Worm (Caenorhabditis elegans) whole organism, midembryonic: ENCODE results near the gene fbxa-12.
"Not testable (repeated sequence)": the region's sequence is repeated elsewhere in the genome, so short reads cannot be mapped to it uniquely, and the experiment has no call there.

Experiments
- T22C8.4 ChIP-seq: fragments of 200-800 bp; sonication (Bioruptor generic); IDR thresholded peaks from 2 replicates; pipeline ENCODE4 v1.3.6; 2022; ENCODE audit warnings: missing genetic modification characterization, missing compliant biosample characterization
- cog-1 ChIP-seq: sonication (generic microtip); optimal IDR thresholded peaks from 2 replicates; lab custom pipeline; 2016; ENCODE audit warnings: missing genetic modification characterization, missing compliant biosample characterization
- flt-1 ChIP-seq: fragments of 200-800 bp; sonication (Bioruptor generic); IDR thresholded peaks from 2 replicates; pipeline ENCODE4 v1.3.6; 2022; ENCODE audit warnings: missing genetic modification characterization, missing compliant biosample characterization
- klf-2 ChIP-seq: fragments of 200-800 bp; sonication (Bioruptor generic); conservative IDR thresholded peaks from 2 replicates; pipeline ENCODE4 v1.3.6; 2022; ENCODE audit warnings: missing genetic modification reagents, missing genetic modification characterization, missing compliant biosample characterization
- med-1 ChIP-seq: sonication (generic microtip); optimal IDR thresholded peaks from 2 replicates; lab custom pipeline; 2017; ENCODE audit warnings: missing genetic modification characterization, mild to moderate bottlenecking, missing compliant biosample characterization, antibody characterized with exemption, missing genetic modification reagents; ENCODE audit not compliant: insufficient read depth
- ref-1 ChIP-seq: fragments of 200-800 bp; sonication (Bioruptor generic); conservative IDR thresholded peaks from 2 replicates; pipeline ENCODE4 v1.3.6; 2022; ENCODE audit warnings: missing genetic modification reagents, missing genetic modification characterization, missing compliant biosample characterization
- tab-1 ChIP-seq: fragments of 200-800 bp; sonication (Bioruptor generic); IDR thresholded peaks from 2 replicates; pipeline ENCODE4 v1.3.6; 2022; ENCODE audit warnings: missing genetic modification characterization, missing compliant biosample characterization
- ztf-23 ChIP-seq: fragments of 200-800 bp; sonication (Bioruptor generic); IDR thresholded peaks from 2 replicates; pipeline ENCODE4 v1.3.6; 2022; ENCODE audit warnings: missing genetic modification reagents, missing genetic modification characterization, missing compliant biosample characterization
- ztf-29 ChIP-seq: fragments of 200-800 bp; sonication (Bioruptor generic); IDR thresholded peaks from 2 replicates; pipeline ENCODE4 v1.3.6; 2022; ENCODE audit warnings: missing genetic modification reagents, missing genetic modification characterization, missing compliant biosample characterization

The fbxa-12 gene

DNA sequence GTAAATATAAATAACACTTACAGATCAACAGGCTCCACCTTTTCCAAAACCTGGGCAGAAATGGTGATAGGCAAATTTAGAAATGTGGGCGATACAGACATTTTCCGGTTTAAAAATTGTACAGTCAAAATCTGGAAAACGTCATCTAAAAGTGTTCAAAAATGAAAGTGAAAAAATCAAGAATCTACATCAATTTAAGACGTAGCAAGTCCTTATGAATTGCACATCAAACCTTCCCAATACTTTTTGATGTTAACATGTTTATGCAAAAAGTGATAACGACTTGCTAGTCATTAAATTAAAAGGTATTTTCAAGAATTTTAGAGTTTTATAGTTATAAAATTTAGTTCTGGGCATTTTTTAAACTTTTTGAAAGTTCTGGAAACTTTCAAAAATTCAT, 31.8 kb downstream of the fbxa-12 start, which contains the start of gene fbxa-7:
TSS of gene fbxa-7 (minus strand) at position 101 of the 400 bp plus-strand sequence.
- TF ChIP-seq cog-1 (tag; lab: Kevin White, UChicago), result no peak
- no peak for TF ChIP-seq ztf-23 (GFP tag; lab: Robert Waterston, UW)
- TF ChIP-seq T22C8.4 (GFP tag; lab: Robert Waterston, UW), result no peak
- no peak for TF ChIP-seq flt-1 (GFP tag; lab: Robert Waterston, UW)
- no peak for TF ChIP-seq ref-1 (GFP tag; lab: Robert Waterston, UW)
- TF ChIP-seq ztf-29 (GFP tag; lab: Robert Waterston, UW), result no peak
- TF ChIP-seq med-1 (GFP tag; lab: Kevin White, UChicago), result no peak
- TF ChIP-seq klf-2 (GFP tag; lab: Robert Waterston, UW), result no peak
- no peak for TF ChIP-seq tab-1 (GFP tag; lab: Robert Waterston, UW)

DNA sequence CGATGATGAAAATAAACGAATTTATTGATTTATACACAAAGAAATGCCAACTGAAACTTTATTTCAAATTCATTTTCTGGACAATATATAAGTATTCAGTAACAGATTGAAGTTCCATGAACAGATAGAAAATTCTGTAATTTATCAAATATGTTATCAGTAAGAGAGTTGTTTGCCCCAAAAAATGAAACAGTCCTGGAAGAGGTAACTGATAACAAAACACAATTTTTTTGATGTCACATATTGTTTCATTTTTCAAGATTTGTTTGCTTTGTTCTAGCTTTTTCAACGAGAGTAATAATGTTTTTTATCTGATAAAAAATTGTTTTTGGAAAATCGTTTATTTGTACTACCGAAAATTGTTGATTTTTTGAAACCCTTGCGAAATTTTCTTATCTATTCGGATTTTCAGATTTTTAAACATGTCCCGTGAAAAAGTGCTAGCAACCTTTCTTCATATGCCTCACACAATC, 33.6 kb downstream of the fbxa-12 start, which contains the start of gene fbxa-73:
TSS of gene fbxa-73 (plus strand) at position 423 of the 473 bp plus-strand sequence.
- TF ChIP-seq med-1 (GFP tag; lab: Kevin White, UChicago) (no peak), T22C8.4 (GFP tag; lab: Robert Waterston, UW) (no peak), tab-1 (GFP tag; lab: Robert Waterston, UW) (no peak), ref-1 (GFP tag; lab: Robert Waterston, UW) (no peak), ztf-23 (GFP tag; lab: Robert Waterston, UW) (no peak), klf-2 (GFP tag; lab: Robert Waterston, UW) (no peak), flt-1 (GFP tag; lab: Robert Waterston, UW) (no peak), cog-1 (tag; lab: Kevin White, UChicago) (no peak), ztf-29 (GFP tag; lab: Robert Waterston, UW) (no peak)

DNA sequence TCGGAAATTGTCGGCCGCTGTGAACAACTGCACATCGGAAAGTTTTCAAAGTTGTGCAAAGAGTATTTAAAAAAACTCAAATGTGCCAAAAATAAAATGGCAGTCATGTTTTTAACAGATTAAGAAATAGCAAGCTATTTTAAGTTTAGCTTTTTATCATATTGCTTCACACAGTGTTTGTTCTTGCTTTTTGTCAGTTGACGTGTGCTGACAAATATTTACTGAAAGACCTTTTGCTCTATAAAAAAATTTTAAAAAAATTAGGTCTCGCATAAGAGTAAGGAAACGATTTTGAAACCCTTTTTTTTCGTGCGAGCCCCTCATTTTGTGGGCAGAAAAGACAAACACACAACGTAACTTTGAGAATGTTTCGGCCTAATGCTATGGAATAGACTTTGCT, 36.0 kb downstream of the fbxa-12 start, which contains the start of gene fbxa-71:
TSS of gene fbxa-71 (plus strand) at position 301 of the 400 bp plus-strand sequence.
- no peak for TF ChIP-seq ztf-23 (GFP tag; lab: Robert Waterston, UW)
- TF ChIP-seq ztf-29 (GFP tag; lab: Robert Waterston, UW), result no peak
- no peak for TF ChIP-seq tab-1 (GFP tag; lab: Robert Waterston, UW)
- TF ChIP-seq flt-1 (GFP tag; lab: Robert Waterston, UW), result no peak
- TF ChIP-seq klf-2 (GFP tag; lab: Robert Waterston, UW), result no peak
- TF ChIP-seq T22C8.4 (GFP tag; lab: Robert Waterston, UW), result no peak
- no peak for TF ChIP-seq cog-1 (tag; lab: Kevin White, UChicago)
- TF ChIP-seq med-1 (GFP tag; lab: Kevin White, UChicago), result no peak
- no peak for TF ChIP-seq ref-1 (GFP tag; lab: Robert Waterston, UW)

DNA sequence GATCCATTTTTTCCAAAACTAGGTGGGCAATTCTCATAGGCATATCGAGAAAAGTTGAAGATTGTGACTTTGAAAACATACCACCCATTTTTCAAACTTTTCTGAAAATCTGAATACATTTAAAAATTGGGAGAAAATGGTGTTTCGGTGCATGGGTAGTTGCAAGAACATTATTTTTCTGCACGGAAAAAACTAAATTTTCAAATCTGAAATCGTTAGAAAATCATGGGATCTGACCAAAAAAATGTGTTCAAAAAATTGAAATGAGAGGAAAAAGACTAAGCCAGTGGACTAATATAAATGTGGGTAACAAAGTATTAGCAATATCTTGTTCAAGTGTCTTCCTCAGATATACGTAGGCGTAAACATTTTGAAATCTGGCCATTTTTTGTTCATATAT, 39.4 kb downstream of the fbxa-12 start, which contains the start of gene fbxa-43:
TSS of gene fbxa-43 (minus strand) at position 101 of the 400 bp plus-strand sequence.
- TF ChIP-seq ref-1 (GFP tag; lab: Robert Waterston, UW) (no peak), klf-2 (GFP tag; lab: Robert Waterston, UW) (no peak), ztf-23 (GFP tag; lab: Robert Waterston, UW) (no peak), ztf-29 (GFP tag; lab: Robert Waterston, UW) (no peak), cog-1 (tag; lab: Kevin White, UChicago) (no peak), flt-1 (GFP tag; lab: Robert Waterston, UW) (no peak), T22C8.4 (GFP tag; lab: Robert Waterston, UW) (no peak), med-1 (GFP tag; lab: Kevin White, UChicago) (no peak)

DNA sequence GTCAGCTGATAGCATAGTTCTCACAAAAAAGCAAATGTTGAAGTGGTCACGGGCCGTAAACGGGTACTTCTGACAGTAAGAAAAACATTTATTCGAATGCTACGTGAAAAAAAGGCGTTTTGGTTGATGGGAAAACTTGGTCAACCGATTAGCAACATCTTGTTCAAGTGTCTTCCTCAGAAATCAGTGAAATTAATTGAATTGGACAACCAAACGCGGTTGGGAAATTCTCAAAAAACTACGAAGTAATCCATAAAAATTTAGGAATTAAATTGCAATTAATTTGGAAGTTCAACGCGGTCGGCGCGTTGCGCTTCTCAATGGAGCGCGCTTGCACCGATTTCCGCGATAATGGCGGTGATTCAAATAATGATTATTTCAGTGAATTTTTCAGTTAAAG, 39.8 kb downstream of the fbxa-12 start:
- TF ChIP-seq T22C8.4 (GFP tag; lab: Robert Waterston, UW) (no peak), tab-1 (GFP tag; lab: Robert Waterston, UW) (no peak), flt-1 (GFP tag; lab: Robert Waterston, UW) (no peak), ref-1 (GFP tag; lab: Robert Waterston, UW) (no peak), cog-1 (tag; lab: Kevin White, UChicago) (no peak), klf-2 (GFP tag; lab: Robert Waterston, UW) (no peak), ztf-29 (GFP tag; lab: Robert Waterston, UW) (no peak), ztf-23 (GFP tag; lab: Robert Waterston, UW) (no peak), med-1 (GFP tag; lab: Kevin White, UChicago) (no peak)

DNA sequence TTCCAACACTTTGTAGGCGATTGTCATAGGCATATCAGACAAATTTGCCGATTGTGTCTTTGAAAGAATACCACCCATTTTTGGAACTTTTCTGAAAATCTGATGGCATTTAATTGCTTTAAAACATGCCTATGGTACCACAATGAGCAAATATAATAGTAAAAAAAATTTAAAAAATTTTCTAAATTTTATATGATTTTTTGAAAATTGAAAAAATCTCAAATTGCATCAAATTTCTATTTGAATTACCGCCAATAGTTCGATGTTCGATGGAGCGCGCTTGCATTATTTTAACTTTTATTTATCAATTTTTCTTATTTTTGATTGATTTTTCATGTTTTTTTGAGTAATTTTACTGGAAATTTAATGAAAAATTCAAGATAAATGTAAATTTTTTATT, 41.8 kb downstream of the fbxa-12 start, which contains the start of gene fbxa-42:
TSS of gene fbxa-42 (minus strand) at position 101 of the 400 bp plus-strand sequence.
- not testable (repeated sequence) for TF ChIP-seq flt-1 (GFP tag; lab: Robert Waterston, UW); med-1 (GFP tag; lab: Kevin White, UChicago); klf-2 (GFP tag; lab: Robert Waterston, UW)

DNA sequence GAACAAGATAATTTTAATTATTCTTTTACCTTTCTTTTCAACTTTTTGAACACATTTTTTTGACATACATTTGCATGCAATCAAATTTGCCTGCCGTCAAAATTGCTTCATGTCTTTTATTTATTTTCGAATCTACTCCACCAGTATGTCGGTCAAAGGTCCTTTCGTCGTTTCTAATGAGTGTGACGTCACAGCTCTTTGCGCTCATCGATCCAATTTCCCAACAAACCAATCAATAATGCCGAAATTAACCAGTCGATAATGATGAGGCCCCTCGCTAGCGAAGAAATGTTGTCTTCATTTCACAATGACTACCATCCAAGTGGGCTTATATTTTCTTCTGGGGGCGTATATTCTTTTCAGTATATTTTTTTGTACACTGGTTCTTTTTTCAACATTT, 43.4 kb downstream of the fbxa-12 start, which contains the start of gene Y54F10BM.6:
TSS of gene Y54F10BM.6 (plus strand) at position 301 of the 400 bp plus-strand sequence.
- TF ChIP-seq cog-1 (tag; lab: Kevin White, UChicago) (no peak), ztf-23 (GFP tag; lab: Robert Waterston, UW) (no peak), tab-1 (GFP tag; lab: Robert Waterston, UW) (no peak), ref-1 (GFP tag; lab: Robert Waterston, UW) (no peak), klf-2 (GFP tag; lab: Robert Waterston, UW) (no peak)

DNA sequence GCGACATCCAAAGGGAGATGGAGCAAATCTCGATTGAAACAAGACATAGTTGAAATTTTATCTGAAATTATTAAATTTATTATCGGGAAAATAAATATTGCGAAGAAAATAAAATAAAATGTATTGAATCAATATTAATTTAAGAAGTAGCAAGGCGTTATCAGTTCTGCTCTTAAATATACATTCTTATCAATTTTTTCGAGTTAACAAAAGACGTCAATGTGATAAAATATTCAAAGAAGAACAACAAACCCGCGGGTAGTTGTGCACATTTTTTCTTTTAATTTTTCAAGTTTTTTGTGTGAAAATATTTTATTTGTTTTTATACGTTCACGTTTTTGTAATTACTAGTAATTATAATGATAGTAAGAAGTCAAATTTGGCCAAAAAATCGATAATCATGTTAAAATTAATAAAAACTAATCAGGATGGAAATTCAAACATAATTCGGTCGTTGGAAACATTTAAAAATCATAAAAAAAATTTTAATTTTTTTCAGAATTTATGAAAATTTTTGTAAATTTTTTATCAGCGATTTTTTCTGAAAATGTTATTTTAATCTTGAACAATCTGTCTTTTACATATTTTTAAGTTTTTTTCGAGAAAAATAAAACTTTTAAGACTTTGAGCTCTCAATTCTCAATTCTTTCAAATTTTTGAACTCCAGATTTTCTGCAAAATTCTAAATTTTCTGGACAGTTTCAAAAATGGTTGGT, 46.6 kb downstream of the fbxa-12 start, which contains the start of gene fbxa-9:
TSS of gene fbxa-9 (plus strand) at position 666 of the 716 bp plus-strand sequence.
- TF ChIP-seq tab-1 (GFP tag; lab: Robert Waterston, UW), result no peak
- no peak for TF ChIP-seq cog-1 (tag; lab: Kevin White, UChicago)
- no peak for TF ChIP-seq flt-1 (GFP tag; lab: Robert Waterston, UW)
- TF ChIP-seq med-1 (GFP tag; lab: Kevin White, UChicago), result no peak
- TF ChIP-seq T22C8.4 (GFP tag; lab: Robert Waterston, UW), result no peak
- no peak for TF ChIP-seq ref-1 (GFP tag; lab: Robert Waterston, UW)
- TF ChIP-seq ztf-29 (GFP tag; lab: Robert Waterston, UW), result no peak
- no peak for TF ChIP-seq ztf-23 (GFP tag; lab: Robert Waterston, UW)
- no peak for TF ChIP-seq klf-2 (GFP tag; lab: Robert Waterston, UW)
